Worm (Caenorhabditis elegans) whole organism, L2 larva: ENCODE measurements around the gene mccc-1.
"Not testable (repeated sequence)": the region's sequence is repeated elsewhere in the genome, so short reads cannot be mapped to it uniquely, and the experiment has no call there.

ENCODE experiments used
- F13H6.1 ChIP-seq: sonication (generic microtip); optimal IDR thresholded peaks from 2 replicates; lab custom pipeline; 2016; ENCODE audit warnings: missing genetic modification characterization, missing compliant biosample characterization
- ZK546.5 ChIP-seq: sonication (generic microtip); optimal IDR thresholded peaks from 2 replicates; lab custom pipeline; 2017; ENCODE audit warnings: missing biosample characterization, missing genetic modification characterization
- elt-3 ChIP-seq: sonication (generic microtip); optimal IDR thresholded peaks from 2 replicates; lab custom pipeline; 2017; ENCODE audit warnings: missing biosample characterization, missing genetic modification characterization
- lin-39 ChIP-seq: fragments of 150-350 bp; optimal IDR thresholded peaks from 2 replicates; lab custom pipeline; 2014; ENCODE audit warnings: missing biosample characterization, missing genetic modification reagents, missing genetic modification characterization
- nhr-237 ChIP-seq: fragments of 150-350 bp; optimal IDR thresholded peaks from 2 replicates; lab custom pipeline; 2014; ENCODE audit warnings: missing biosample characterization, missing genetic modification characterization
- nhr-25 ChIP-seq: fragments of 150-350 bp; sonication (generic microtip); optimal IDR thresholded peaks from 3 replicates; lab custom pipeline; 2014; ENCODE audit warnings: missing biosample characterization, missing genetic modification characterization
- nhr-77 ChIP-seq: fragments of 150-350 bp; optimal IDR thresholded peaks from 2 replicates; lab custom pipeline; 2014; ENCODE audit warnings: missing biosample characterization, missing genetic modification characterization

- not testable (repeated sequence) for TF ChIP-seq F13H6.1; nhr-237 (tag; lab: Kevin White, UChicago); ZK546.5 (tag; lab: Kevin White, UChicago); nhr-25 (tag; lab: Kevin White, UChicago); elt-3 (tag; lab: Kevin White, UChicago); nhr-77 (tag; lab: Kevin White, UChicago); lin-39 (tag; lab: Kevin White, UChicago)
These were observed 47.0 kb upstream of the mccc-1 start, which contains the start of gene msp-10 for ce11 chrIV:9837349-9837748.
